Fruit fly (Drosophila melanogaster) whole organism, embryonic: ENCODE measurements around the gene GstD11.

ENCODE experiments used
- Ada2b ChIP-seq: fragments of 200-800 bp; sonication (Bioruptor generic); IDR thresholded peaks from 2 replicates; pipeline ENCODE4 v1.3.6; 2022; ENCODE audit warnings: missing biosample characterization, missing genetic modification characterization
- Asciz ChIP-seq: fragments of 200-800 bp; sonication (Bioruptor generic); optimal IDR thresholded peaks from 2 replicates; lab custom pipeline; 2017; ENCODE audit warnings: missing biosample characterization, mild to moderate bottlenecking, missing genetic modification characterization, missing genetic modification reagents
- B-H1 ChIP-seq: fragments of 200-800 bp; sonication (Bioruptor generic); IDR thresholded peaks from 3 replicates; pipeline ENCODE4 v1.3.6; 2022; ENCODE audit warnings: missing biosample characterization, missing genetic modification characterization
- Bteb2 ChIP-seq: fragments of 200-800 bp; sonication (Bioruptor generic); optimal IDR thresholded peaks from 2 replicates; lab custom pipeline; 2016; ENCODE audit warnings: missing biosample characterization, missing genetic modification characterization
- CG10209 ChIP-seq: fragments of 200-800 bp; sonication (Bioruptor generic); optimal IDR thresholded peaks from 3 replicates; lab custom pipeline; 2017; ENCODE audit warnings: missing biosample characterization, mild to moderate bottlenecking, missing genetic modification characterization, missing genetic modification reagents
- CG12104 ChIP-seq: fragments of 200-800 bp; sonication (Bioruptor generic); optimal IDR thresholded peaks from 3 replicates; lab custom pipeline; 2016; ENCODE audit warnings: missing biosample characterization, missing genetic modification characterization
- CG1647 ChIP-seq: fragments of 200-800 bp; sonication (Bioruptor generic); optimal IDR thresholded peaks from 3 replicates; lab custom pipeline; 2016; ENCODE audit warnings: missing biosample characterization, missing genetic modification characterization
- CG17186 ChIP-seq: fragments of 200-800 bp; sonication (Bioruptor generic); optimal IDR thresholded peaks from 3 replicates; lab custom pipeline; 2017; ENCODE audit warnings: missing biosample characterization, missing genetic modification reagents, missing genetic modification characterization
- CG17359 ChIP-seq: fragments of 200-800 bp; sonication (Bioruptor generic); optimal IDR thresholded peaks from 3 replicates; lab custom pipeline; 2018; ENCODE audit warnings: missing biosample characterization, mild to moderate bottlenecking, missing genetic modification characterization, moderate library complexity
- CG30020 ChIP-seq: fragments of 200-800 bp; optimal IDR thresholded peaks from 2 replicates; lab custom pipeline; 2019; ENCODE audit warnings: missing biosample characterization, mild to moderate bottlenecking, missing genetic modification characterization, moderate library complexity
- CG3163 ChIP-seq: fragments of 200-800 bp; sonication (Bioruptor generic); optimal IDR thresholded peaks from 3 replicates; lab custom pipeline; 2016; ENCODE audit warnings: missing biosample characterization, missing genetic modification characterization
- CG3281 ChIP-seq: fragments of 200-800 bp; sonication (Bioruptor generic); optimal IDR thresholded peaks from 3 replicates; lab custom pipeline; 2017; ENCODE audit warnings: missing biosample characterization, mild to moderate bottlenecking, missing genetic modification characterization
- CG3407 ChIP-seq: fragments of 200-800 bp; sonication (Bioruptor generic); optimal IDR thresholded peaks from 2 replicates; lab custom pipeline; 2018; ENCODE audit warnings: missing biosample characterization, mild to moderate bottlenecking, missing genetic modification characterization
- CG3726 ChIP-seq: fragments of 200-800 bp; sonication (Bioruptor generic); IDR thresholded peaks from 3 replicates; pipeline ENCODE4, ENCODE4 v1.3.6; 2022; ENCODE audit warnings: missing biosample characterization, missing genetic modification characterization
- CG5180 ChIP-seq: fragments of 200-800 bp; sonication (Bioruptor generic); optimal IDR thresholded peaks from 3 replicates; lab custom pipeline; 2017; ENCODE audit warnings: missing biosample characterization, missing genetic modification characterization, mild to moderate bottlenecking, moderate library complexity, missing genetic modification reagents
- CG7745 ChIP-seq: fragments of 200-800 bp; sonication (Bioruptor generic); optimal IDR thresholded peaks from 2 replicates; lab custom pipeline; 2018; ENCODE audit warnings: missing biosample characterization, mild to moderate bottlenecking, missing genetic modification characterization, moderate library complexity
- CG7987 ChIP-seq: fragments of 200-800 bp; sonication (Bioruptor generic); optimal IDR thresholded peaks from 2 replicates; lab custom pipeline; 2018; ENCODE audit warnings: missing biosample characterization, mild to moderate bottlenecking, missing genetic modification characterization, moderate library complexity
- CG8359 ChIP-seq: fragments of 200-800 bp; sonication (Bioruptor generic); optimal IDR thresholded peaks from 2 replicates; lab custom pipeline; 2017; ENCODE audit warnings: missing biosample characterization, mild to moderate bottlenecking, missing genetic modification characterization, borderline replicate concordance
- CG9609 ChIP-seq: fragments of 200-800 bp; sonication (Bioruptor generic); optimal IDR thresholded peaks from 3 replicates; lab custom pipeline; 2016; ENCODE audit warnings: missing biosample characterization, missing genetic modification characterization
- CG9727 ChIP-seq: fragments of 200-800 bp; sonication (Bioruptor generic); optimal IDR thresholded peaks from 3 replicates; lab custom pipeline; 2017; ENCODE audit warnings: missing biosample characterization, mild to moderate bottlenecking, missing genetic modification characterization
- CG9876 ChIP-seq: fragments of 200-800 bp; sonication (Bioruptor generic); optimal IDR thresholded peaks from 2 replicates; lab custom pipeline; 2016; ENCODE audit warnings: missing biosample characterization, missing genetic modification characterization
- CHES-1-like ChIP-seq: fragments of 200-800 bp; sonication (Bioruptor generic); optimal IDR thresholded peaks from 2 replicates; lab custom pipeline; 2016; ENCODE audit warnings: missing biosample characterization, missing genetic modification characterization
- CrebB ChIP-seq: fragments of 200-800 bp; sonication (Bioruptor generic); optimal IDR thresholded peaks from 3 replicates; lab custom pipeline; 2018; ENCODE audit warnings: missing biosample characterization, mild to moderate bottlenecking, missing genetic modification characterization
- D ChIP-seq, 2 experiments: fragments of 200-800 bp in 1 of 2; fragments of >200 bp in 1 of 2; sonication (Bioruptor generic) in 1 of 2; optimal IDR thresholded peaks; 2 replicates in 1 of 2; 3 replicates in 1 of 2; lab custom pipeline; 2017; ENCODE audit warnings: mild to moderate bottlenecking in 1 of 2, missing biosample characterization in 1 of 2, missing genetic modification characterization in 1 of 2, missing genetic modification reagents in 1 of 2
- ERR ChIP-seq: fragments of 200-800 bp; sonication (Bioruptor generic); optimal IDR thresholded peaks from 2 replicates; lab custom pipeline; 2016; ENCODE audit warnings: missing biosample characterization, missing genetic modification characterization
- Eip74EF ChIP-seq, 2 experiments: fragments of 200-800 bp in 1 of 2; fragments of >200 bp in 1 of 2; sonication (Bioruptor generic) in 1 of 2; optimal IDR thresholded peaks; 2 replicates each; lab custom pipeline; 2017 to 2019; ENCODE audit warnings: missing biosample characterization in 2 of 2, missing genetic modification characterization in 2 of 2, mild to moderate bottlenecking in 1 of 2, moderate library complexity in 1 of 2
- MTF-1 ChIP-seq: fragments of 200-800 bp; sonication (Bioruptor generic); optimal IDR thresholded peaks from 2 replicates; lab custom pipeline; 2018; ENCODE audit warnings: missing biosample characterization, mild to moderate bottlenecking, missing genetic modification characterization, borderline replicate concordance
- NC2α ChIP-seq: fragments of 200-800 bp; sonication (Bioruptor generic); optimal IDR thresholded peaks from 2 replicates; lab custom pipeline; 2016; ENCODE audit warnings: missing biosample characterization, missing genetic modification characterization
- Ravus ChIP-seq: fragments of 200-800 bp; sonication (Bioruptor generic); IDR thresholded peaks from 2 replicates; pipeline ENCODE4 v1.3.6; 2022; ENCODE audit warnings: missing biosample characterization, missing genetic modification characterization
- Taf1 ChIP-seq: fragments of 200-800 bp; sonication (Bioruptor generic); IDR thresholded peaks from 2 replicates; pipeline ENCODE4 v1.3.6; 2022; ENCODE audit warnings: missing biosample characterization, missing genetic modification characterization
- Trl ChIP-seq, 3 experiments: fragments of >200 bp in 2 of 3; fragments of 200-800 bp in 1 of 3; sonication (Bioruptor generic) in 1 of 3; optimal IDR thresholded peaks; 2 replicates in 1 of 3; 3 replicates in 2 of 3; lab custom pipeline; 2016 to 2017; ENCODE audit warnings: missing biosample characterization in 1 of 3, missing genetic modification characterization in 1 of 3
- Usf ChIP-seq: fragments of 200-800 bp; sonication (Bioruptor generic); optimal IDR thresholded peaks from 2 replicates; lab custom pipeline; 2017; ENCODE audit warnings: missing genotype, missing biosample characterization, missing genetic modification characterization
- ash1 ChIP-seq: fragments of 200-800 bp; sonication (Bioruptor generic); optimal IDR thresholded peaks from 2 replicates; lab custom pipeline; 2018; ENCODE audit warnings: missing biosample characterization, mild to moderate bottlenecking, missing genetic modification characterization
- cato ChIP-seq: fragments of 200-800 bp; sonication (Bioruptor generic); optimal IDR thresholded peaks from 2 replicates; lab custom pipeline; 2016; ENCODE audit warnings: missing biosample characterization, missing genetic modification characterization, borderline replicate concordance
- corto ChIP-seq: fragments of 200-800 bp; sonication (Bioruptor generic); optimal IDR thresholded peaks from 2 replicates; lab custom pipeline; 2016; ENCODE audit warnings: missing biosample characterization, mild to moderate bottlenecking, missing genetic modification characterization, moderate library complexity
- danr ChIP-seq: fragments of 200-800 bp; sonication (Bioruptor generic); IDR thresholded peaks from 2 replicates; pipeline ENCODE4 v1.3.6; 2022; ENCODE audit warnings: missing biosample characterization, missing genetic modification characterization
- dm ChIP-seq: fragments of 200-800 bp; sonication (Bioruptor generic); optimal IDR thresholded peaks from 3 replicates; lab custom pipeline; 2016; ENCODE audit warnings: missing biosample characterization, missing genetic modification characterization
- dmrt99B ChIP-seq: fragments of 200-800 bp; sonication (Bioruptor generic); optimal IDR thresholded peaks from 2 replicates; lab custom pipeline; 2018; ENCODE audit warnings: missing biosample characterization, mild to moderate bottlenecking, missing genetic modification characterization, moderate library complexity
- eyg ChIP-seq: fragments of 200-800 bp; sonication (Bioruptor generic); optimal IDR thresholded peaks from 3 replicates; lab custom pipeline; 2016; ENCODE audit warnings: missing biosample characterization, missing genetic modification characterization
- inv ChIP-seq: fragments of 200-800 bp; sonication (Bioruptor generic); IDR thresholded peaks from 2 replicates; pipeline ENCODE4 v1.3.6; 2022; ENCODE audit warnings: missing biosample characterization, missing genetic modification characterization; ENCODE audit not compliant: partially characterized antibody
- jigr1 ChIP-seq: fragments of 200-800 bp; sonication (Bioruptor generic); IDR thresholded peaks from 3 replicates; pipeline ENCODE4 v1.3.6; 2022; ENCODE audit warnings: missing biosample characterization, missing genetic modification characterization
- mam ChIP-seq: fragments of 200-800 bp; sonication (Bioruptor generic); optimal IDR thresholded peaks from 3 replicates; lab custom pipeline; 2016; ENCODE audit warnings: missing biosample characterization, missing genetic modification characterization
- nerfin-1 ChIP-seq: fragments of 200-800 bp; sonication (Bioruptor generic); optimal IDR thresholded peaks from 3 replicates; lab custom pipeline; 2019; ENCODE audit warnings: missing biosample characterization, mild to moderate bottlenecking, missing genetic modification characterization, moderate library complexity
- p53 ChIP-seq: fragments of 200-800 bp; sonication (Bioruptor generic); optimal IDR thresholded peaks from 2 replicates; lab custom pipeline; 2016; ENCODE audit warnings: missing biosample characterization, missing genetic modification characterization
- pfk ChIP-seq: fragments of 200-800 bp; sonication (Bioruptor generic); optimal IDR thresholded peaks from 2 replicates; lab custom pipeline; 2018; ENCODE audit warnings: missing biosample characterization, mild to moderate bottlenecking, missing genetic modification characterization, moderate library complexity
- pros ChIP-seq: fragments of 200-800 bp; sonication (Bioruptor generic); optimal IDR thresholded peaks from 3 replicates; lab custom pipeline; 2019; ENCODE audit warnings: missing biosample characterization, mild to moderate bottlenecking, missing genetic modification characterization, moderate library complexity
- sna ChIP-seq: fragments of 200-800 bp; sonication (Bioruptor generic); IDR thresholded peaks from 2 replicates; pipeline ENCODE4 v1.3.6; 2022; ENCODE audit warnings: missing biosample characterization, missing genetic modification characterization; ENCODE audit not compliant: partially characterized antibody
- yki ChIP-seq: fragments of >200 bp; optimal IDR thresholded peaks from 3 replicates; lab custom pipeline; 2018
- zfh2 ChIP-seq: fragments of 200-800 bp; sonication (Bioruptor generic); optimal IDR thresholded peaks from 2 replicates; lab custom pipeline; 2016; ENCODE audit warnings: missing biosample characterization, missing genetic modification characterization

The GstD11 gene

DNA sequence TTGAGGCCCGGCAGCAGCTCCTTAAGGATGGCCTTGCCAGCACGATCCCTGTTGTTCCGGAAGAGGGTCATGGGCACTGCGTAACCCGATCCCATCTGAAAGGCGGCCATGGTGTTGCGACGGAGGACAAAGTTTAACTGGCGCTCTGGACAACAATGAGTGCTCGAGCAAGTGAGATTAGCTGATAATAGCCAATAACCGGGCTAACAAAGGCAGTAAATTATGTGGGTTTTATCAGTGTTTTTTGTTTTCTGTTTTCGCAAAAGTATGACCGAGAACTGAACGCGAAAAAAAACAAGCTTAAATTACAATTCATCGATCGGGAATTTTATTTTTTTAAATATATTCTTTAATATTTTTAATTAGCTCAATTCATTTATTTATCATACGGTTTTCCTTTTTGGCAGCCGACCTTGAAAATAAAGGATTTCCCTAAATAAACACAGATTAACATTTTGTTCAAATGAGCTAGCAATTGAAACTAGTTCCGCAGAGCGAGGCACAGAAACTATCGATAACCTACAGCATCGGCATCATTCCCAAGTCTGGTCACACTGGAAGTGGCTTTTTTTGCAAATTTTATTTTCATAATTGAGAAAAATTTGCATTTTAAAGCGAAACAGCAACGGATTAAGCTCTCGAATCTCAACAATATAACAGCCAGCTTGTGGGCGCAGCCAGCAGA, 30.3 kb downstream of the GstD11 start, which contains the start of the genes Dip-C and pps (continued):
- TF ChIP-seq CG9609 (no peak), CHES-1-like (GFP tag; lab: Kevin White, UChicago) (no peak), Ravus (no peak), Taf1 (GFP tag; lab: Robert Waterston, UW) (no peak), B-H1 (no peak), D (optimal IDR thresholded peaks at IDR 0.05; lab: Kevin White, UChicago) (no peak), D (GFP tag; optimal IDR thresholded peaks at IDR 0.05; lab: Kevin White, UChicago) (no peak), ash1 (no peak), CG1647 (GFP tag; lab: Kevin White, UChicago) (no peak), pros (GFP tag; lab: Kevin White, UChicago) (no peak), Asciz (GFP tag; lab: Kevin White, UChicago) (no peak), CG30020 (tag; lab: Kevin White, UChicago) (peak; percentile 27), CG5180 (GFP tag; lab: Kevin White, UChicago) (no peak), dmrt99B (no peak), CG12104 (peak; percentile 12), sna (GFP tag; lab: Robert Waterston, UW) (peak; percentile 62; the same call in 1 of the 2 replicates), inv (GFP tag; lab: Robert Waterston, UW) (peak; percentile 65), Usf (no peak), dm (no peak), Ada2b (GFP tag; lab: Robert Waterston, UW) (no peak), p53 (GFP tag; lab: Kevin White, UChicago) (no peak), CG7745 (tag; lab: Kevin White, UChicago) (no peak), MTF-1 (GFP tag; lab: Kevin White, UChicago) (no peak), zfh2 (GFP tag; lab: Kevin White, UChicago) (no peak), cato (no peak), CG3726 (no peak), CG8359 (GFP tag; lab: Kevin White, UChicago) (no peak), jigr1 (GFP tag; lab: Robert Waterston, UW) (no peak), danr (GFP tag; lab: Robert Waterston, UW) (no peak), CG9727 (GFP tag; lab: Kevin White, UChicago) (peak; percentile 28), CG7987 (GFP tag; lab: Kevin White, UChicago) (no peak), CG10209 (GFP tag; lab: Kevin White, UChicago) (no peak), NC2α (GFP tag; lab: Kevin White, UChicago) (no peak), ERR (GFP tag; lab: Kevin White, UChicago) (no peak), eyg (no peak), CG9876 (no peak), CG3281 (GFP tag; lab: Kevin White, UChicago) (no peak), CrebB (tag; lab: Kevin White, UChicago) (no peak), Eip74EF (GFP tag; optimal IDR thresholded peaks at IDR 0.05; lab: Kevin White, UChicago) (no peak), CG17186 (GFP tag; lab: Kevin White, UChicago) (no peak), Trl (optimal IDR thresholded peaks at IDR 0.05; lab: Kevin White, UChicago) (no peak), Trl (GFP tag; optimal IDR thresholded peaks at IDR 0.05; lab: Kevin White, UChicago) (no peak), CG3163 (GFP tag; lab: Kevin White, UChicago) (no peak), corto (GFP tag; lab: Kevin White, UChicago) (no peak), CG17359 (tag; lab: Kevin White, UChicago) (no peak), CG3407 (no peak), pfk (GFP tag; lab: Kevin White, UChicago) (no peak), yki (lab: Kevin White, UChicago) (no peak), nerfin-1 (tag; lab: Kevin White, UChicago) (no peak), mam (GFP tag; lab: Kevin White, UChicago) (no peak), Bteb2 (GFP tag; lab: Kevin White, UChicago) (no peak)
